Worm (Caenorhabditis elegans): Measurements from ENCODE around the gene C13A2.6.

ce11 chrV:7236694-7237093 lies 32.8 kb upstream of the C13A2.6 start:
- TF ChIP-seq egrh-3 (GFP tag; IDR thresholded peaks at IDR 0.05) (no peak), hrde-1 (tag; optimal IDR thresholded peaks at IDR 0.05; ENCODE audit: borderline replicate concordance) (no peak), sdz-38 (tag; optimal IDR thresholded peaks at IDR 0.05) (no peak), D2030.7 (GFP tag; IDR thresholded peaks at IDR 0.05) (no peak), ceh-79 (tag; optimal IDR thresholded peaks at IDR 0.05) (no peak), repo-1 (tag; optimal IDR thresholded peaks at IDR 0.05) (no peak), nfya-2 (GFP tag; IDR thresholded peaks at IDR 0.05) (no peak), T26A5.8 (tag; optimal IDR thresholded peaks at IDR 0.05) (no peak), sea-2 (GFP tag; IDR thresholded peaks at IDR 0.05) (no peak), nhr-27 (tag; optimal IDR thresholded peaks at IDR 0.05) (no peak), madf-8 (GFP tag; conservative IDR thresholded peaks at IDR 0.05) (no peak), ztf-25 (GFP tag; IDR thresholded peaks at IDR 0.05) (no peak)
